Worm (Caenorhabditis elegans) whole organism, L4/young adult: Measurements from ENCODE around the gene gss-1.

Experiments
- W03F9.2 ChIP-seq: fragments of 150-350 bp; optimal IDR thresholded peaks from 2 replicates; lab custom pipeline; 2014; ENCODE audit warnings: missing biosample characterization, missing genetic modification characterization
- dao-5 ChIP-seq: sonication (generic microtip); optimal IDR thresholded peaks from 2 replicates; lab custom pipeline; 2016; ENCODE audit warnings: missing genotype, missing genetic modification characterization, moderate library complexity, missing compliant biosample characterization
- him-1 ChIP-seq: sonication (generic microtip); optimal IDR thresholded peaks from 2 replicates; lab custom pipeline; 2016; ENCODE audit warnings: missing genotype, missing genetic modification reagents, missing genetic modification characterization, missing compliant biosample characterization

DNA sequence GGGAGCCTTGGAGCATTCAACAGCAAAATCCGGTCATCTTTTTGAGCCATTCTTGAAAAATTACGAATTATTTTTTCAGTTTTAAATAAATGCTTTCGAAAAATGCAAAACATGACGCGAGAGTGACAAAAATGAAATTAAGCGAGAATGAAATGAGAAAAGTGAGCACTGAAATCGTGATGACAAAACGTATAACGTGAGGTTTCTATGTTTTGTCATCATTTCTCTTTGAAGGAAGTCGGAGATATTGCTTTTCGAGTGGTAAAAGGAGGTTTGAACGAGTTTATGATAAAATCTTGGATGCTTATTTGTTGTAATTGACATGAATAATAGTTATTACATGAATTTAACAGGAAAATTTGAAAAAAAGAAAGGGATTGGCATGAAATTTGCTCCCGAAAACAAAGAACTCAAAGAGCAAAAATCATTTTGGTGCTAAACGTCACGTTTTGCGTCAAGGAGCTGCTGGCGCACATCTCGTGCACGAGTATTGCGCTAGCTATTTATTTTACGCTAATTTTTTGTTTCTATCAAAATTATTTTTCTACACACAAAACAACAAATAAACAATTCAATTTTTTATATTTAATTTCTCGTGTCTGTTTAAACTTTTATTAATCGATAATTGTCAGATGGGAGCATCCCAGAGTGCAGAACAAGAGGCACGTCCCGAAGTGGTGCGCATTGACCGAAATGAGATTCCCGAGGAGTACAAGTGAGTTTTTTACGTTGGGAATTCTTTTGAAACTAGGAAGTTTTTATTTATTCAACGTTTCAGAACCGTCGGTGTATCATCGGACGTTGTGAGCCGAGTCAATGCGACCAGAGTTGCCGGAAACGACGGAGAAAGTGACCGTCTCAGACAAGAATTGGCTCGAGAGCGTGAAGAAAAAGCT lies at the start of gene gss-1, which contains the start of gene chch-3:
- no peak for TF ChIP-seq him-1 (tag; lab: Kevin White, UChicago)
- TF ChIP-seq dao-5 (tag; lab: Kevin White, UChicago) = no peak
- peak; percentile 81 for TF ChIP-seq W03F9.2 (tag; lab: Kevin White, UChicago)
